Worm (Caenorhabditis elegans) whole organism, mixed stage, embryonic: ENCODE measurements around the gene ZK688.7.

Source experiments
- hlh-1 ChIP-seq: fragments of 150-350 bp; optimal IDR thresholded peaks from 2 replicates; lab custom pipeline; 2014; ENCODE audit warnings: missing biosample characterization, missing genetic modification reagents, missing genetic modification characterization
- nhr-12 ChIP-seq: fragments of 150-350 bp; optimal IDR thresholded peaks from 2 replicates; lab custom pipeline; 2014; ENCODE audit warnings: missing biosample characterization, missing genetic modification characterization
- unc-62 ChIP-seq: fragments of 150-350 bp; optimal IDR thresholded peaks from 2 replicates; lab custom pipeline; 2014; ENCODE audit warnings: missing biosample characterization, missing genetic modification reagents, missing genetic modification characterization
- ztf-11 ChIP-seq: fragments of 150-350 bp; optimal IDR thresholded peaks from 2 replicates; lab custom pipeline; 2014; ENCODE audit warnings: missing biosample characterization, missing genetic modification characterization

DNA sequence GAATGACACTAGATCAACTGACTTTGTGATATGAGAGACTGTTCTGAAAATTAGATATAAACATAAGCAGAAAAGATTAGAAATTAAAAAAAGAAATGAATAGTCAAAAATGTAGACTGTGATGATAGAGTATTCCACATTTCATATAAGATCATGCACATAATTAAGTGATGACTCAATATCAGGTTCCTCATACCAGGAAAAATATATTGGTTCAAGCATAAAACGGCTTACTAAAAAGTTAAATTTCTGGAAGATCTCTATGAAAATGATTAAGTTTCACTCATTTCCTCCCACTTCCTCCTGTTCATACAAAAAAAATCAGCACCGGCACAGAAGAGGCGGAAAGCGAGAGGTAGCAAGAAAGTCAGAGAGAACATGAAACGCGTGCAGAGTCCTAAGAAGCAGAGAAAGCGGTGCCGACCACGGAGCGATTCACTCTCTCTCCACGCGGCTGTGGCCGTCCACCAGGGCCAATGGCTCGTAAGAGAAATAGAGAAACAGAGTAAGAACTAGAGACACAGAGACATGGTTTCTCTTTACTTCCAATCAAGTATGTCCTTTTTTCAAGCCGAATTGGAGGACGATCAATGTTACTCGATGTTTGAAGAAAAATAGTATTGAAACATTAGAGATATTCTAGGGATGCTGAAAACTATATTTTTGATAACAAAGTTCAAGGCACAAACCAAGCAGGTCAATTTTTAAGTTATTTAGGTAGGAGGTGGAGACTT is 19.7 kb downstream of the ZK688.7 start, which contains the start of the genes ZK688.5 and fahd-1:
- TF ChIP-seq nhr-12 = no peak
- no peak for TF ChIP-seq ztf-11 (tag; lab: Kevin White, UChicago)
- no peak for TF ChIP-seq unc-62 (GFP tag; lab: Kevin White, UChicago)
- TF ChIP-seq hlh-1 = peak; percentile 93
